Worm (Caenorhabditis elegans): ENCODE data around the gene rev-1.

rev-1 gene

ce11 chrII:7870632-7871031, 29.8 kb upstream of the rev-1 start (continued):
- no peak for TF ChIP-seq rec-8 (tag; optimal IDR thresholded peaks at IDR 0.05)
- peak; percentile 65 for TF ChIP-seq attf-5 (GFP tag; optimal IDR thresholded peaks at IDR 0.05)
- TF ChIP-seq cebp-1 (GFP tag; IDR thresholded peaks at IDR 0.05): no peak
- TF ChIP-seq cebp-1 (tag; optimal IDR thresholded peaks at IDR 0.05): peak; percentile 56
- no peak for TF ChIP-seq pha-4 (tag; optimal IDR thresholded peaks at IDR 0.05)
- TF ChIP-seq athp-1 (tag; optimal IDR thresholded peaks at IDR 0.05): peak; percentile 68
- TF ChIP-seq ztf-18 (tag; optimal IDR thresholded peaks at IDR 0.05): peak; percentile 1
- TF ChIP-seq F33H1.4 (GFP tag; IDR thresholded peaks at IDR 0.05): peak; percentile 30; the same call in 1 of the 2 replicates
- peak; percentile 80 for TF ChIP-seq lsl-1 (GFP tag; optimal IDR thresholded peaks at IDR 0.05)
- no peak for TF ChIP-seq hmg-20 (GFP tag; IDR thresholded peaks at IDR 0.05)
- TF ChIP-seq gei-17 (GFP tag; optimal IDR thresholded peaks at IDR 0.05): no peak
- peak; percentile 18; the same call in 1 of the 2 replicates for TF ChIP-seq Y95B8A.8 (GFP tag; IDR thresholded peaks at IDR 0.05)

- TF ChIP-seq ceh-40 (GFP tag; IDR thresholded peaks at IDR 0.05): no peak
- no peak for TF ChIP-seq cebp-1 (GFP tag; IDR thresholded peaks at IDR 0.05)
- peak; percentile 15 for TF ChIP-seq cebp-1 (tag; optimal IDR thresholded peaks at IDR 0.05)
- peak; percentile 91 for TF ChIP-seq attf-3 (GFP tag; conservative IDR thresholded peaks at IDR 0.05)
- TF ChIP-seq F23B12.7 (tag; optimal IDR thresholded peaks at IDR 0.05; ENCODE audit: insufficient read depth): peak; percentile 27
Observed at ce11 chrII:7873843-7874372, 26.5 kb upstream of the rev-1 start, which contains the start of gene T01H3.3. Gene T01H3.3 (minus strand): TSS chrII:7873893.

DNA sequence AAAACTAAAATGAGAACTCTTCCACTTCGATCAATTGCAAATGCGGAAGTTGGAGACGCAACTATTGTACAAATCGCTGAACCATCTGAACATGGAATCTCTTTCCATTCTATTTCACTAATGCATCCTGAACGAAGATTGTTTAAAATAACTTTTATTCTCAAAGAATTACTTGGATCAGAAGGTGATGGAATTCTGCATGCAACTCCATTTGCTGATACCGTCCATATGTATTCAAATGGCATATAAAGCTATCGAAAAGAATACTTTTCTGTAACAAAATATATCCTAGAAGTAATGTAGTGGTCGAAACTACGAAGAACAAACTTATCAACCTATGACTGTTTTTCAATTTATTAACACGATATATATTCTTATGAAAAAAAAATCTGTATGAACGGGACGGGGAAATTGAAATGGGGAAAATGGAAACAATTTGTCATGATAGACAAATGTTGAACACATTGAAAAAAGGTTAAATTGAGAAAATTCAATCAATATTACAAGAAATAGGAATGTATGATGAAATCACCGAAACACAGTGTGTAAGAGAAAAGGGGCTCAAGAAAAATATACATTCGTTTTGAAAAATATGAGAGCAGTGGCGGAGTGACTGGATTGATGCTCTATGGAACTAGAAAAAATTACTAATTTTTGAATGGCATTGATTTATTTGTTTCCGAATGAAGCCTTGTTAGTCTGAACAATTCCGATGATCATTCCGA, 22.5 kb upstream of the rev-1 start, which contains the start of gene T01H3.2:
TSS of gene T01H3.2 (minus strand) at position 251 of the 725 bp plus-strand sequence.
- no peak for TF ChIP-seq madf-3 (GFP tag; IDR thresholded peaks at IDR 0.05)
- peak in 1 of 3 experiments; percentile 22 for TF ChIP-seq lin-35 (GFP tag; optimal IDR thresholded peaks at IDR 0.05)
- TF ChIP-seq F39B2.1 (GFP tag; IDR thresholded peaks at IDR 0.05): no peak
- TF ChIP-seq unc-62 (GFP tag; optimal IDR thresholded peaks at IDR 0.05): no peak
- no peak for TF ChIP-seq F52B5.7 (tag; optimal IDR thresholded peaks at IDR 0.05)
- TF ChIP-seq efl-1 (GFP tag; optimal IDR thresholded peaks at IDR 0.05): no peak
- no peak for TF ChIP-seq hsf-1 (GFP tag; IDR thresholded peaks at IDR 0.05)
- no peak for TF ChIP-seq aptf-3 (GFP tag; IDR thresholded peaks at IDR 0.05)
- TF ChIP-seq B0336.3 (GFP tag; IDR thresholded peaks at IDR 0.05): 0 out of 2 replicates have a peak, but pooled peaks have one; percentile 10
- TF ChIP-seq tbp1 (GFP tag; optimal IDR thresholded peaks at IDR 0.05): peak; percentile 21
- TF ChIP-seq F55B11.4 (tag; optimal IDR thresholded peaks at IDR 0.05; ENCODE audit: borderline replicate concordance, insufficient read depth): no peak
- TF ChIP-seq ccch-3 (GFP tag; optimal IDR thresholded peaks at IDR 0.05): no peak
- no peak for TF ChIP-seq gei-17 (GFP tag; optimal IDR thresholded peaks at IDR 0.05)
- TF ChIP-seq atf-7 (tag; optimal IDR thresholded peaks at IDR 0.05): peak; percentile 9
- no peak for TF ChIP-seq aptf-2 (GFP tag; conservative IDR thresholded peaks at IDR 0.05)
- no peak for TF ChIP-seq Y53F4B.3 (GFP tag; IDR thresholded peaks at IDR 0.05)
- peak; percentile 37 for TF ChIP-seq lin-54 (GFP tag; optimal IDR thresholded peaks at IDR 0.05)
- TF ChIP-seq dpff-1 (tag; optimal IDR thresholded peaks at IDR 0.05): no peak
- no peak for TF ChIP-seq egl-44 (GFP tag; IDR thresholded peaks at IDR 0.05)
- peak; percentile 33; the same call in 1 of the 2 replicates for TF ChIP-seq nfyb-1 (GFP tag; IDR thresholded peaks at IDR 0.05)
- no peak for TF ChIP-seq F33H1.4 (GFP tag; IDR thresholded peaks at IDR 0.05)
- TF ChIP-seq chd-7 (tag; optimal IDR thresholded peaks at IDR 0.05): peak; percentile 28
- no peak for TF ChIP-seq C17E4.6 (GFP tag; IDR thresholded peaks at IDR 0.05)
- no peak for TF ChIP-seq snpc-1.1 (tag; optimal IDR thresholded peaks at IDR 0.05; ENCODE audit: insufficient read depth)
- no peak for TF ChIP-seq cebp-1 (GFP tag; IDR thresholded peaks at IDR 0.05)
- peak; percentile 21 for TF ChIP-seq cebp-1 (tag; optimal IDR thresholded peaks at IDR 0.05)
- no peak for TF ChIP-seq B0035.1 (tag; optimal IDR thresholded peaks at IDR 0.05)
- no peak for TF ChIP-seq mcd-1 (GFP tag; IDR thresholded peaks at IDR 0.05)
- TF ChIP-seq tlf-1 (GFP tag; optimal IDR thresholded peaks at IDR 0.05): peak; percentile 51
